Fruit fly (Drosophila melanogaster) whole organism, pupa: ENCODE data around the gene CG13760.

Source experiments
- CG10348 ChIP-seq: fragments of 200-800 bp; sonication (Bioruptor generic); IDR thresholded peaks from 2 replicates; pipeline ENCODE4 v1.3.6; 2022; ENCODE audit warnings: missing biosample characterization, missing genetic modification characterization
- CG12605 ChIP-seq: fragments of 200-800 bp; sonication (Bioruptor generic); IDR thresholded peaks from 2 replicates; pipeline ENCODE4 v1.3.6; 2022; ENCODE audit warnings: missing biosample characterization, missing genetic modification characterization
- CG13204 ChIP-seq: fragments of 200-800 bp; sonication (Bioruptor generic); optimal IDR thresholded peaks from 2 replicates; lab custom pipeline; 2018; ENCODE audit warnings: missing biosample characterization, mild to moderate bottlenecking, missing genetic modification characterization, moderate library complexity
- CG14655 ChIP-seq: fragments of 200-800 bp; sonication (Bioruptor generic); optimal IDR thresholded peaks from 3 replicates; lab custom pipeline; 2017; ENCODE audit warnings: mild to moderate bottlenecking, missing biosample characterization, missing genetic modification reagents, missing genetic modification characterization
- CG15710 ChIP-seq: fragments of 200-800 bp; sonication (Bioruptor generic); optimal IDR thresholded peaks from 2 replicates; lab custom pipeline; 2018; ENCODE audit warnings: missing biosample characterization, mild to moderate bottlenecking, missing genetic modification characterization, moderate library complexity
- CG17806 ChIP-seq: fragments of 200-800 bp; sonication (Bioruptor generic); optimal IDR thresholded peaks from 2 replicates; lab custom pipeline; 2018; ENCODE audit warnings: missing biosample characterization, mild to moderate bottlenecking, missing genetic modification characterization, moderate library complexity
- CG32121 ChIP-seq: fragments of 200-800 bp; sonication (Bioruptor generic); IDR thresholded peaks from 2 replicates; pipeline ENCODE4 v1.3.6; 2022; ENCODE audit warnings: missing biosample characterization, missing genetic modification characterization
- CG34367 ChIP-seq: fragments of 200-800 bp; sonication (Bioruptor generic); optimal IDR thresholded peaks from 2 replicates; lab custom pipeline; 2018; ENCODE audit warnings: missing biosample characterization, mild to moderate bottlenecking, missing genetic modification characterization
- CG4496 ChIP-seq: fragments of 200-800 bp; sonication (Bioruptor generic); IDR thresholded peaks from 3 replicates; pipeline ENCODE4 v1.3.6; 2022; ENCODE audit warnings: missing biosample characterization, missing genetic modification characterization
- CG8159 ChIP-seq: fragments of 200-800 bp; sonication (Bioruptor generic); optimal IDR thresholded peaks from 3 replicates; lab custom pipeline; 2018; ENCODE audit warnings: missing biosample characterization, mild to moderate bottlenecking, missing genetic modification characterization, moderate library complexity
- CG8301 ChIP-seq: fragments of 200-800 bp; sonication (Bioruptor generic); optimal IDR thresholded peaks from 2 replicates; lab custom pipeline; 2018; ENCODE audit warnings: missing biosample characterization, mild to moderate bottlenecking, missing genetic modification characterization
- CG9948 ChIP-seq: fragments of 200-800 bp; sonication (Bioruptor generic); optimal IDR thresholded peaks from 2 replicates; lab custom pipeline; 2018; ENCODE audit warnings: missing biosample characterization, mild to moderate bottlenecking, missing genetic modification characterization, moderate library complexity
- D1 ChIP-seq: fragments of 200-800 bp; sonication (Bioruptor generic); optimal IDR thresholded peaks from 2 replicates; lab custom pipeline; 2018; ENCODE audit warnings: missing biosample characterization, mild to moderate bottlenecking, missing genetic modification characterization, moderate library complexity
- EcR ChIP-seq: fragments of 200-800 bp; sonication (Bioruptor generic); optimal IDR thresholded peaks from 3 replicates; lab custom pipeline; 2019; ENCODE audit warnings: missing biosample characterization, missing genetic modification characterization, mild to moderate bottlenecking, moderate library complexity, missing genetic modification reagents
- Ets98B ChIP-seq: fragments of 200-800 bp; sonication (Bioruptor generic); IDR thresholded peaks from 2 replicates; pipeline ENCODE4 v1.3.6; 2022; ENCODE audit warnings: missing biosample characterization, missing genetic modification characterization
- Pif1A ChIP-seq: fragments of 200-800 bp; sonication (Bioruptor generic); optimal IDR thresholded peaks from 3 replicates; lab custom pipeline; 2016; ENCODE audit warnings: missing biosample characterization, missing genetic modification characterization
- Pif1B ChIP-seq: fragments of 200-800 bp; sonication (Bioruptor generic); optimal IDR thresholded peaks from 3 replicates; lab custom pipeline; 2016; ENCODE audit warnings: missing biosample characterization, missing genetic modification characterization
- Snoo ChIP-seq: fragments of 200-800 bp; sonication (Bioruptor generic); optimal IDR thresholded peaks from 3 replicates; lab custom pipeline; 2017; ENCODE audit warnings: missing biosample characterization, mild to moderate bottlenecking, missing genetic modification characterization, inconsistent platforms
- fd96Ca ChIP-seq: fragments of 200-800 bp; sonication (Bioruptor generic); IDR thresholded peaks from 3 replicates; pipeline ENCODE4 v1.3.6; 2022; ENCODE audit warnings: missing biosample characterization, missing genetic modification characterization
- gl ChIP-seq: fragments of 200-800 bp; sonication (Bioruptor generic); optimal IDR thresholded peaks from 2 replicates; lab custom pipeline; 2018; ENCODE audit warnings: missing biosample characterization, mild to moderate bottlenecking, missing genetic modification characterization
- rn ChIP-seq: fragments of 200-800 bp; sonication (Bioruptor generic); IDR thresholded peaks from 2 replicates; pipeline ENCODE4 v1.3.6; 2022; ENCODE audit warnings: missing biosample characterization, missing genetic modification characterization

CG13760 gene

DNA sequence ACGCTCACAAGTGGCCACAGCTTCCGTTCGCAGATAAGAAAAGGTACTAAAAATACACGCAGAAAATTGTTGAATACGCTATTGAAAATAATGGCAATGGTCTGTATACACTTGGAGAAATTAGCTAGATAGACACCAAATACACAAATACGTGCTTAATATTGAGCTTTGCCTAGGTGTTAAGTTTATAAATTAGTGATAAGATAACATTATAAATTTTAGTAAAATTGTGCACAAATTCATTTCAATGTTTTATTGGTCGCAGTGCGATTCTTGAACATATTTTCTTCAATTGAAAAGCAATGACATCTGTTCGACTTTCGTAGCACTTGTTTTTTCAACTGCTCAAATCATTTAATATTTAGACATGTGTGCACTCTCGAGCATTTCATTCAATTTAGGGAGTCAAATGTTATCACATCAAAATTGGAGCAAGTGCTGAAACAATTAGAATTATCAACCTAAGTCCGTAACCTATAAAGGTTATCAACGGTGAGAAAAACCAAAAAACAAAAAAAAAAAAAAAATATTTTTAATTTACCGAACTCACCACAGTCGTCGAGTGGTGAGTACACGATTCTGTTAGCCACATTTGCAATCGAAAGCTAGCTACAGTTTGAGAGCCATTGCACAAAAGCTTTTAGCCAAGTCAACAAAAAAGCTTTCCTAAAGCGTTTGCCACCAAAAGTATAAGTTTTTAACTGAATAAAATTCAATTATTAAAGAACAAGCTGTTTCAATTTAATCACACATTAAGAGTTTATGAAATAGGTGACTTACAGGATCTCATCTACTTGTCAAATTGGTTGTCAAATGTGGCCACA, 38.6 kb downstream of the CG13760 start:
- TF ChIP-seq EcR (GFP tag; lab: Kevin White, UChicago) = no peak
- no peak for TF ChIP-seq CG34367
- TF ChIP-seq CG9948 (tag; lab: Kevin White, UChicago) = no peak
- TF ChIP-seq CG4496 = no peak

DNA sequence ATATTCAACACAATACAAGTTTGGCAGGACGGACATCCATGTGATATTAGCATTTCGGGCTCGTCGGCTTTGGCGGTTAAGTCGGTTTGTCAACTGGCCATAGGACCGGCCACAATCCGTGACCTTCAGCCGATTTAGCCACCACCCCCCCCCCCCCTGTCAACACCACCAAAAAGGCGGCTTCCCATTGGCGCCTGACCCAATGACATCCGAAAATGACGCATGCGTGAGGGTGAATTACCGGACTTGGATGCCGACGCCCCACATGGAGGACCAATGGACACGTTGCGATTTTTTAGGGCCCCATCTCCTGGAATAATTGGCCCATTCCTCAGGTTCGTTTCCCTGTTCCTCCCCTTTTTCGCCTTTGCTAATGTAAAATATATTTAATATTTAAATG, 39.2 kb downstream of the CG13760 start:
- no peak for TF ChIP-seq Pif1B (GFP tag; lab: Kevin White, UChicago)
- TF ChIP-seq Ets98B (GFP tag; lab: Robert Waterston, UW) = no peak
- no peak for TF ChIP-seq CG12605 (GFP tag; lab: Robert Waterston, UW)
- TF ChIP-seq CG9948 (tag; lab: Kevin White, UChicago) = no peak
- no peak for TF ChIP-seq Snoo (tag; lab: Kevin White, UChicago)
- no peak for TF ChIP-seq CG8159
- no peak for TF ChIP-seq CG13204 (GFP tag; lab: Kevin White, UChicago)
- TF ChIP-seq CG34367 = no peak
- no peak for TF ChIP-seq EcR (GFP tag; lab: Kevin White, UChicago)

DNA sequence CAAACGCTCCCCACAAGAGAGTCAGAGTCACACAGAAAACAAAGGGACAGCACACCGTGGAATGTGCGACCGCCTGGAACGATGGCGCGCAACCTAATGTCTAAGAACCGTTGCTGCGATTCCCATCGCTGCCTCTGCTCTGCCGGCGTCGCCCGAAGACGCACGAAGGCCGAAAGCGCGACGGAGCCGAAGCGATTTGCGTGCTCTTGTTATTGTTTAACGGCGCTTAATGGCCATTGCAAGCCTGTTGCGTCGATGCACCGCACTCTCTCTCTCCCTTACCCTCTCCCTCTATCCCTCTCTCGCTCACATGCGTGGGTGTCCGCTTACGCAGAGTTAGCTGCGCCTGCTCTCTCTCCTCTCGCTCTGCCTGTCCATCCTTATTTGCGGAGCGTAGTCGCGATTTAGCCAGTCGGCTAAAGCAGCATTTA, 40.2 kb downstream of the CG13760 start, which contains the start of gene trol:
Gene trol, minus strand, starts transcription at position 100 of the 431 bp plus-strand sequence.
- TF ChIP-seq CG12605 (GFP tag; lab: Robert Waterston, UW) (no peak), CG4496 (peak; percentile 67), CG15710 (tag; lab: Kevin White, UChicago) (peak; percentile 27), CG10348 (GFP tag; lab: Robert Waterston, UW) (no peak), CG8301 (tag; lab: Kevin White, UChicago) (no peak), CG17806 (no peak), fd96Ca (GFP tag; lab: Robert Waterston, UW) (peak; percentile 51; the same call in 1 of the 3 replicates), CG13204 (GFP tag; lab: Kevin White, UChicago) (peak; percentile 84), EcR (GFP tag; lab: Kevin White, UChicago) (peak; percentile 37), CG14655 (peak; percentile 31), Pif1A (GFP tag; lab: Kevin White, UChicago) (peak; percentile 2), CG9948 (tag; lab: Kevin White, UChicago) (no peak), CG32121 (GFP tag; lab: Robert Waterston, UW) (peak; percentile 37; the same call in 1 of the 2 replicates), Ets98B (GFP tag; lab: Robert Waterston, UW) (peak; percentile 43; the same call in 1 of the 2 replicates), Pif1B (GFP tag; lab: Kevin White, UChicago) (peak; percentile 35)

DNA sequence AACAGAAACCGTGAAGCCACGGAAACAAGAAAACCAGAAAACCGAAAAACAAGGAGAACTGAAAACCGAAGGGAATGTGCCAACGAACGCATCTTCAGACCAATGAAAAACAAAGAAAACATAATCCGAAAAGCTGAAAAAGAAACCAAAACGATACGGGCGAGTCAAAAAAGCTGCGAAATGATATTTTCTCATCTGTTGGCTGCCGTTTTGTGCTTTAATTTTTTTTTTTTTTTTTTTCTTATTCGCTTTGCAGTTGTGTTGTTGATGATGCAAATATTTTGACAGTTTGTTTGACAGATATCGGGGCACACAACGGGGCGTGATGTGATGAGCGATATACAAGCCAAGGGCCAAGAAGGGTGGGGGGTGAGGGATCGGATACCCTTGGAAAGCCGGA, 43.0 kb downstream of the CG13760 start:
- TF ChIP-seq Snoo (tag; lab: Kevin White, UChicago) = no peak
- TF ChIP-seq CG15710 (tag; lab: Kevin White, UChicago) = no peak
- no peak for TF ChIP-seq rn (GFP tag; lab: Robert Waterston, UW)
- TF ChIP-seq Pif1A (GFP tag; lab: Kevin White, UChicago) = no peak
- no peak for TF ChIP-seq CG13204 (GFP tag; lab: Kevin White, UChicago)
- no peak for TF ChIP-seq CG8159
- TF ChIP-seq CG14655 = no peak
- TF ChIP-seq gl (tag; lab: Kevin White, UChicago) = no peak
- TF ChIP-seq CG12605 (GFP tag; lab: Robert Waterston, UW) = no peak
- no peak for TF ChIP-seq CG32121 (GFP tag; lab: Robert Waterston, UW)
- no peak for TF ChIP-seq Ets98B (GFP tag; lab: Robert Waterston, UW)
- no peak for TF ChIP-seq CG9948 (tag; lab: Kevin White, UChicago)
- TF ChIP-seq CG4496 = no peak
- TF ChIP-seq fd96Ca (GFP tag; lab: Robert Waterston, UW) = no peak
- TF ChIP-seq CG17806 = no peak
- TF ChIP-seq, all 21 proteins: peak for 0

DNA sequence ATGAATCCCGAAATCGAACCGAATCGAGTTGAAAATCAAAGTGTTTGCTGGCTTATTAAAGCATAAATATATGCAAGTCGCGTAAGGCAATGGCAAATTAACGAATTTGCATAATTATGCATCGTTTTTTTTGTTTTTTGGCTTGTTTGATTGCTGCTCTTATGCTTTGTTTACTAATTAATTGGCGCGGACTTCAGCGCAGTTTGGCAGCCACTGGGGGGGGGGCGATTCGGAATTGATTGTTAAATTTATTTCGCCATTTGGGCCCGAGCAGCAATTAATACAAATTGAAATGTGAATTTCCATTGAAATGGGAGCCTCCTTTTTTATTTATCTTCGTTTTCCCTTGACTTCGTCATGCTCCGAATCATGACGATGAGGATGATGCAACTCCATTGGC, 46.0 kb downstream of the CG13760 start:
- TF ChIP-seq CG13204 (GFP tag; lab: Kevin White, UChicago) (no peak), CG12605 (GFP tag; lab: Robert Waterston, UW) (no peak), EcR (GFP tag; lab: Kevin White, UChicago) (no peak), CG17806 (no peak), CG14655 (no peak), CG4496 (no peak), CG34367 (no peak), rn (GFP tag; lab: Robert Waterston, UW) (no peak), CG8301 (tag; lab: Kevin White, UChicago) (no peak), Pif1A (GFP tag; lab: Kevin White, UChicago) (no peak), D1 (no peak), Snoo (tag; lab: Kevin White, UChicago) (no peak), CG32121 (GFP tag; lab: Robert Waterston, UW) (no peak), fd96Ca (GFP tag; lab: Robert Waterston, UW) (no peak), CG10348 (GFP tag; lab: Robert Waterston, UW) (no peak)

DNA sequence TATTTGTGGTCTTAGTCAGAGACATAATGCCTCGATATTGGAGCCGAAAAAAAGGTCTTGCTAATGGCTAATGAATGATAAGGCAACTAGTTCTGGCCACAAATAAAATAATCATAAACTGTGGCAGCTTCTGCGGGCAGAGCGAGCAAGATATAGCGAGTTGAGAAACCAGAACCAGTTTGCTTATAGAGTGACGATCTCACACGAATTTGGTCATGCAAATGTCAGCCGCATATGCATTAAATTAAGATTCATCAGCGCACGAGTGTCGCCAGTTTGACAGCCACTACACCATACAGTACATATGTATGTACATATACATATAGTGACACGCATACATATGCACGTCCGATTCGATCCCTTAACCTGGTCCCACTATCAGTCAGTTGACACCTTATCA, 47.1 kb downstream of the CG13760 start:
- TF ChIP-seq CG4496 = no peak
- no peak for TF ChIP-seq CG8301 (tag; lab: Kevin White, UChicago)
- no peak for TF ChIP-seq CG34367
- TF ChIP-seq Ets98B (GFP tag; lab: Robert Waterston, UW) = no peak
- TF ChIP-seq EcR (GFP tag; lab: Kevin White, UChicago) = no peak
- no peak for TF ChIP-seq rn (GFP tag; lab: Robert Waterston, UW)
- no peak for TF ChIP-seq Snoo (tag; lab: Kevin White, UChicago)
- no peak for TF ChIP-seq CG32121 (GFP tag; lab: Robert Waterston, UW)
- TF ChIP-seq CG8159 = no peak
- no peak for TF ChIP-seq CG13204 (GFP tag; lab: Kevin White, UChicago)
- no peak for TF ChIP-seq CG9948 (tag; lab: Kevin White, UChicago)
- TF ChIP-seq CG10348 (GFP tag; lab: Robert Waterston, UW) = no peak
- no peak for TF ChIP-seq CG14655
- no peak for TF ChIP-seq fd96Ca (GFP tag; lab: Robert Waterston, UW)
- no peak for TF ChIP-seq Pif1B (GFP tag; lab: Kevin White, UChicago)
- no peak for TF ChIP-seq CG17806
- TF ChIP-seq Pif1A (GFP tag; lab: Kevin White, UChicago) = no peak
- no peak for TF ChIP-seq gl (tag; lab: Kevin White, UChicago)
- TF ChIP-seq CG15710 (tag; lab: Kevin White, UChicago) = no peak
- TF ChIP-seq CG12605 (GFP tag; lab: Robert Waterston, UW) = no peak
- TF ChIP-seq, all 21 proteins: peak for 0
